Worm (Caenorhabditis elegans) whole organism, L3 larva: ENCODE results near the gene npr-18.

ENCODE experiments used
- aly-2 ChIP-seq: fragments of 150-350 bp; optimal IDR thresholded peaks from 2 replicates; lab custom pipeline; 2014; ENCODE audit warnings: missing biosample characterization, missing genetic modification characterization
- ceh-16 ChIP-seq: sonication (generic microtip); optimal IDR thresholded peaks from 2 replicates; lab custom pipeline; 2017; ENCODE audit warnings: missing biosample characterization, missing genetic modification characterization
- daf-12 ChIP-seq: fragments of 150-350 bp; optimal IDR thresholded peaks from 2 replicates; lab custom pipeline; 2014; ENCODE audit warnings: missing biosample characterization, missing genetic modification reagents, missing genetic modification characterization
- egl-27 ChIP-seq: sonication (generic microtip); optimal IDR thresholded peaks from 4 replicates; lab custom pipeline; 2017; ENCODE audit warnings: missing biosample characterization, missing genetic modification reagents, missing genetic modification characterization
- elt-1 ChIP-seq: fragments of 150-350 bp; optimal IDR thresholded peaks from 2 replicates; lab custom pipeline; 2014; ENCODE audit warnings: missing biosample characterization, missing genetic modification characterization
- elt-2 ChIP-seq: sonication (generic microtip); optimal IDR thresholded peaks from 2 replicates; lab custom pipeline; 2016; ENCODE audit warnings: missing genetic modification reagents, mild to moderate bottlenecking, missing genetic modification characterization, missing compliant biosample characterization
- elt-3 ChIP-seq, 3 experiments: fragments of 150-350 bp in 1 of 3; sonication (generic microtip) in 2 of 3; optimal IDR thresholded peaks; 2 replicates in 2 of 3; 4 replicates in 1 of 3; lab custom pipeline; 2014 to 2017; ENCODE audit warnings: missing biosample characterization in 3 of 3, missing genetic modification characterization in 3 of 3
- eor-1 ChIP-seq, 2 experiments: fragments of 150-350 bp; optimal IDR thresholded peaks; 2 replicates each; lab custom pipeline; 2014 to 2018; ENCODE audit warnings: missing biosample characterization in 2 of 2, missing genetic modification characterization in 2 of 2
- fkh-10 ChIP-seq: sonication (generic microtip); optimal IDR thresholded peaks from 2 replicates; lab custom pipeline; 2017; ENCODE audit warnings: missing biosample characterization, missing genetic modification reagents, missing genetic modification characterization
- fos-1 ChIP-seq: fragments of 150-350 bp; optimal IDR thresholded peaks from 2 replicates; lab custom pipeline; 2014; ENCODE audit warnings: missing biosample characterization, missing genetic modification characterization
- hmg-11 ChIP-seq: sonication (generic microtip); optimal IDR thresholded peaks from 2 replicates; lab custom pipeline; 2016; ENCODE audit warnings: missing genetic modification characterization, missing compliant biosample characterization
- jun-1 ChIP-seq: fragments of 150-350 bp; optimal IDR thresholded peaks from 2 replicates; lab custom pipeline; 2014; ENCODE audit warnings: missing biosample characterization, missing genetic modification reagents, missing genetic modification characterization
- lin-15B ChIP-seq: fragments of 150-350 bp; optimal IDR thresholded peaks from 2 replicates; lab custom pipeline; 2014; ENCODE audit warnings: missing biosample characterization, missing genetic modification characterization
- lin-39 ChIP-seq: fragments of 150-350 bp; optimal IDR thresholded peaks from 2 replicates; lab custom pipeline; 2018; ENCODE audit warnings: missing biosample characterization, missing genetic modification reagents, missing genetic modification characterization
- lsy-12 ChIP-seq: sonication (generic microtip); optimal IDR thresholded peaks from 2 replicates; lab custom pipeline; 2016; ENCODE audit warnings: mild to moderate bottlenecking, missing genetic modification characterization, missing compliant biosample characterization
- nfya-1 ChIP-seq: sonication (generic microtip); optimal IDR thresholded peaks from 2 replicates; lab custom pipeline; 2017; ENCODE audit warnings: missing genetic modification characterization, mild to moderate bottlenecking, missing compliant biosample characterization, antibody characterized with exemption, moderate library complexity; ENCODE audit not compliant: insufficient read depth
- nhr-23 ChIP-seq: fragments of 150-350 bp; optimal IDR thresholded peaks from 2 replicates; lab custom pipeline; 2014; ENCODE audit warnings: missing biosample characterization, missing genetic modification reagents, missing genetic modification characterization
- nhr-237 ChIP-seq: fragments of 150-350 bp; optimal IDR thresholded peaks from 2 replicates; lab custom pipeline; 2014; ENCODE audit warnings: missing biosample characterization, missing genetic modification characterization
- nhr-25 ChIP-seq: sonication (generic microtip); optimal IDR thresholded peaks from 2 replicates; lab custom pipeline; 2017; ENCODE audit warnings: missing biosample characterization, missing genetic modification characterization
- nhr-28 ChIP-seq: fragments of 150-350 bp; optimal IDR thresholded peaks from 2 replicates; lab custom pipeline; 2014; ENCODE audit warnings: missing biosample characterization, missing genetic modification characterization
- nhr-77 ChIP-seq: fragments of 150-350 bp; optimal IDR thresholded peaks from 2 replicates; lab custom pipeline; 2014; ENCODE audit warnings: missing biosample characterization, missing genetic modification characterization
- pha-4 ChIP-seq: fragments of 150-350 bp; optimal IDR thresholded peaks from 2 replicates; lab custom pipeline; 2014; ENCODE audit warnings: missing biosample characterization, missing genetic modification reagents, missing genetic modification characterization
- pqm-1 ChIP-seq: fragments of 150-350 bp; optimal IDR thresholded peaks from 2 replicates; lab custom pipeline; 2017; ENCODE audit warnings: missing biosample characterization, missing genetic modification characterization, inconsistent platforms
- skn-1 ChIP-seq: fragments of 150-350 bp; optimal IDR thresholded peaks from 2 replicates; lab custom pipeline; 2014; ENCODE audit warnings: missing biosample characterization, missing genetic modification characterization
- tbx-2 ChIP-seq: sonication (generic microtip); optimal IDR thresholded peaks from 2 replicates; lab custom pipeline; 2016; ENCODE audit warnings: mild to moderate bottlenecking, missing genetic modification characterization, missing compliant biosample characterization
- unc-39 ChIP-seq: sonication (generic microtip); optimal IDR thresholded peaks from 4 replicates; lab custom pipeline; 2017; ENCODE audit warnings: missing biosample characterization, missing genetic modification characterization
- unc-62 ChIP-seq: fragments of 150-350 bp; sonication (generic microtip); optimal IDR thresholded peaks from 4 replicates; lab custom pipeline; 2014; ENCODE audit warnings: missing biosample characterization, missing genetic modification reagents, missing genetic modification characterization
- zag-1 ChIP-seq: fragments of 150-350 bp; optimal IDR thresholded peaks from 2 replicates; lab custom pipeline; 2014; ENCODE audit warnings: missing biosample characterization, missing genetic modification characterization
- ztf-11 ChIP-seq: fragments of 150-350 bp; optimal IDR thresholded peaks from 2 replicates; lab custom pipeline; 2014; ENCODE audit warnings: missing biosample characterization, missing genetic modification characterization
- ztf-4 ChIP-seq: fragments of 150-350 bp; optimal IDR thresholded peaks from 2 replicates; lab custom pipeline; 2014; ENCODE audit warnings: missing biosample characterization, missing genetic modification characterization

The npr-18 gene

DNA sequence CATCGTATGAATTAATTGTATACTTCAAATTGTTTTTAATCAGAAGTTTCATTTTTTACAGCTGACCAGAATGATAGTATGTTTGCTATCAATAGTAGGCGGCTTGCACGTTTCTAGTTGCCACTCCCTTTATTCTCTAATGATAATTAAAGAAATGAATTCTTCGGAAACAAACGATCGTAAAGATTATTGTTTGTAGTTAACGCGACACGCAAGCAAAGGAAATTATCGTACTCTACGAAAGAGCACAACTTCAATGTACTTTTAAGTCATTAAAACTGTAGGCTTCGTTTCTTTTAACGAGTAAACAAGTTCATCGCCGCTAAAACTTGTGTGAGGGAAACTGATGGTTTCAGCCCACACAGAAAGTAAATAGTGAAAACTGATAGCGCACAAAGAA is 11.1 kb upstream of the npr-18 start:
- peak; percentile 57 for TF ChIP-seq pqm-1
- TF ChIP-seq zag-1, result no peak
- TF ChIP-seq nfya-1 (tag; lab: Kevin White, UChicago), result no peak
- peak; percentile 38 for TF ChIP-seq pha-4 (tag; lab: Kevin White, UChicago)
- no peak for TF ChIP-seq lin-15B (tag; lab: Kevin White, UChicago)
- no peak for TF ChIP-seq aly-2 (tag; lab: Kevin White, UChicago)
- peak; percentile 82 for TF ChIP-seq elt-2 (tag; lab: Kevin White, UChicago)
- no peak for TF ChIP-seq nhr-28 (tag; lab: Kevin White, UChicago)
- TF ChIP-seq egl-27, result no peak
- no peak for TF ChIP-seq skn-1
- TF ChIP-seq hmg-11 (tag; lab: Kevin White, UChicago), result no peak
- TF ChIP-seq unc-39 (tag; lab: Kevin White, UChicago), result no peak
- TF ChIP-seq ceh-16 (tag; lab: Kevin White, UChicago), result no peak

DNA sequence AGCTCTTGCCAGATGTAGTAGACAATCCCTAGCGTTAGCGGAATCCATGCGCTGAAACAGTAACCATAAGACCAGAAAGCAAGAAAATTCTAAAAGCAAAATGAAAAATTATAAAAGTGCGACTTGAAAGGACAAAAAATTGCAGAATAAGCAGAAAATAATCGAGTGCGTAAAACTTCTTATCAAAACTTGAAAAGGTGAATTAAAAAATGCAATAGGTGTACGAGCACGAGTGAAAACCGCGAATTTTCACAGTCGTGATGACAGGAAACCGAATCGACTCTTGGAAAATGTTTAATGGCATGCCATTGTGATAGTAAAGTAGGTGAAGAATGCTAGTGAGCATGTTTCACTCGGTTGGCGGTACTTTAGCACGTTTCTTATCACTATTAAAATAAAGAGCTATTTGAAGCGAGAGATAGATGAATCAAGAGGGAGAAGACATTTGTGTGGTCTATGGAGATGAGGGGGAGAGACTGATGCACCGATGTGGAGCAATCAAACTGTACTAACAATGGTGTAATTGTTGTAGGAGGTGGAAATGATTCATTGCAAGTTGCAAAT is 10.3 kb upstream of the npr-18 start, which contains the start of gene ifp-1:
Gene ifp-1, minus strand, starts transcription at position 51 of the 564 bp plus-strand sequence.
- TF ChIP-seq pha-4 (tag; lab: Kevin White, UChicago) (peak; percentile 14), nhr-28 (tag; lab: Kevin White, UChicago) (no peak), pqm-1 (peak; percentile 63), fkh-10 (GFP tag; lab: Kevin White, UChicago) (no peak), nhr-237 (no peak), fos-1 (no peak), nhr-25 (tag; lab: Kevin White, UChicago) (no peak), unc-62 (GFP tag; lab: Kevin White, UChicago) (no peak), elt-2 (tag; lab: Kevin White, UChicago) (peak; percentile 95), unc-39 (tag; lab: Kevin White, UChicago) (no peak), tbx-2 (no peak), daf-12 (tag; lab: Kevin White, UChicago) (no peak)

DNA sequence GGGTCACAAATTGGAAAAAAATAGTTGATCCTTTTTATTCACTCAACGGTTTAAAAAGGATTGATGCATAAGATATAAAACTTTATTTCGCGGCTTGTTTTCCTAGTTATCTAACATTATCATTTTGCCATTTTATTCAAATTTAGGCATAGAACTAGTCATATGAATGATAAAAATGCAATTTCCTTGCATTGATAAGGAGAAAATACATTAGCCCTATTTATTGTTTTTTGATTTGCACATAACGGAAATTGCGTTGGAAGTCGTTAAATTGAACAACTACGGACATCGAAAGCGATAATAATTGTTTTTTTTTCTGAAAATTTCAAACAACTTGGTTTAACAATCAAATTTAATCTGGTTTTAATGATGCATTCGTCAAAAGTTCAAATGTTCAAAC is 3.3 kb upstream of the npr-18 start:
- TF ChIP-seq pqm-1 (peak; percentile 39), elt-2 (tag; lab: Kevin White, UChicago) (peak; percentile 71), nhr-237 (no peak), nhr-77 (no peak), zag-1 (no peak), pha-4 (tag; lab: Kevin White, UChicago) (no peak)

DNA sequence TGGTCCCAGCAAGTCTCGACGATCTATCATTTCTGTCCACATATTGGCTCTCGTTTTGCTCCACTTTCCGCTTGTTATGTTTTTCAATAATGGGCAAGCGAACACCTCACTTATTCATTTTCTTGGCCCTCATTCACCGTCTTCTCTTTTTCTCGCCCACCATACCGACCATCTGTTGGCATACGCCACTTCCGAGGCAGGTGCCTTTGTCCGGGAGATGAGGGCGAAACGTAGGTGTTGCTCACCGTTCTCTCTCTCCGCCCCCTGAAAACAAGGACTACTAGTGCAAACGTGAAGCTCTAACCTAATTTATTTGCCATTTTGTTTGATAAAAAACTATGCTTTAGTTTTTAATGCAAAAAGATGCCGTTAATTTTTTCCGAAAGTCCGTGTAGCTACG is 7.1 kb downstream of the npr-18 start:
- TF ChIP-seq nhr-23 (tag; lab: Kevin White, UChicago) (no peak), unc-62 (GFP tag; lab: Kevin White, UChicago) (no peak), tbx-2 (no peak), elt-3 (tag; optimal IDR thresholded peaks at IDR 0.05; lab: Kevin White, UChicago) (no peak), nhr-77 (no peak), lsy-12 (tag; lab: Kevin White, UChicago) (no peak), eor-1 (tag; optimal IDR thresholded peaks at IDR 0.05; lab: Kevin White, UChicago) (no peak), lin-39 (tag; lab: Kevin White, UChicago) (no peak), nhr-25 (tag; lab: Kevin White, UChicago) (no peak), ztf-4 (tag; lab: Kevin White, UChicago) (no peak)
- TF ChIP-seq, all 47 proteins: peak for 0

DNA sequence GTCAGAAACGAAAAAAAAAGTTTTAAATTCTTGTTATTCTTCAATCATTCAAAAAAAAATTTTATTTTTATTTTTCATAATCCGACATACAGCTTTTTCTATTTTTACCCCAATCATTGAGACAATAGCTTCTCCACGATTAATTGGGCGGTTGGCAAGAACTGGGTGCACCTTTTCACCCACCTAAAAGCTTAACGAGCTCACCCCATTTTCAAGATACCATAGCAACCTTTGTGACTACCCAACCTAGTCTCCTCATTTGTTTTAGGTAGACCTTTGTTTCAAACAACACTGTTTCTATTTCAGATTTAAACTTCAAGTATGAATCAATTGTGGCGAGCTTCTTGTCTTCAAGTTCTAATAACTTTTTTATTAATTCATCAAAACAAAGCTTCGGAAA is 7.8 kb downstream of the npr-18 start, which contains the start of gene dyf-7:
Gene dyf-7, plus strand, starts transcription at position 301 of the 400 bp plus-strand sequence.
- TF ChIP-seq elt-1 (tag; lab: Kevin White, UChicago) (no peak), jun-1 (tag; lab: Kevin White, UChicago) (no peak), lin-15B (tag; lab: Kevin White, UChicago) (no peak), fos-1 (no peak)

DNA sequence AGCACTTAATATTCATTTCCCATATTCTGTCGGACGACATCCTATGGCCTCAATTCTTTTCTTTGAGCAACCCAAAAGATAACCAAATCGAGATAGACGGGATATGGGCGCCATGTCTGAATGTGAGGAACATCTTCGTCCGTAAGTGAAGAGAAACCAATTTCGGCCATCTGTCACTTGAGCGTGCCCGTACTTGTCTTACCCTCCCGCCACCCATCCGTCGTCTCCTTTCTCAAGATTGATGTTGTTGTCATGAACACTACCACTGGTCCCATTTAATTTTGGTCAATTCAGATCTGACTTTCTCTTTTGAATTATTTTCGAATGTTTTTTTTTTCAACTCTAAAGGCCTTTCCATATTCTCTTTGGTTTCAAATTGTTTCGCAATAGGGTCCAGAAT is 12.2 kb downstream of the npr-18 start:
- TF ChIP-seq skn-1, result no peak
- peak; percentile 64 for TF ChIP-seq lin-39 (tag; lab: Kevin White, UChicago)
- TF ChIP-seq ztf-11 (tag; lab: Kevin White, UChicago), result no peak
- no peak for TF ChIP-seq hmg-11 (tag; lab: Kevin White, UChicago)
- TF ChIP-seq unc-39 (tag; lab: Kevin White, UChicago), result no peak
